Fruit fly (Drosophila melanogaster) whole organism, adult: ENCODE data around the gene CG32249.

Experiments used
- CG11617 ChIP-seq: fragments of 200-800 bp; sonication (Bioruptor generic); optimal IDR thresholded peaks from 2 replicates; lab custom pipeline; 2017; ENCODE audit warnings: mild to moderate bottlenecking, missing biosample characterization, missing genetic modification reagents, missing genetic modification characterization
- CG12768 ChIP-seq: fragments of 200-800 bp; sonication (Bioruptor generic); optimal IDR thresholded peaks from 2 replicates; lab custom pipeline; 2017; ENCODE audit warnings: missing biosample characterization, missing genetic modification characterization, mild to moderate bottlenecking, moderate library complexity, missing genetic modification reagents
- CG14711 ChIP-seq: fragments of 200-800 bp; sonication (Bioruptor generic); optimal IDR thresholded peaks from 2 replicates; lab custom pipeline; 2018; ENCODE audit warnings: missing biosample characterization, mild to moderate bottlenecking, missing genetic modification characterization, moderate library complexity
- CG1620 ChIP-seq: fragments of 200-800 bp; sonication (Bioruptor generic); optimal IDR thresholded peaks from 2 replicates; lab custom pipeline; 2016; ENCODE audit warnings: missing biosample characterization, missing genetic modification characterization
- CG33017 ChIP-seq: fragments of 200-800 bp; sonication (Bioruptor generic); optimal IDR thresholded peaks from 2 replicates; lab custom pipeline; 2018; ENCODE audit warnings: missing biosample characterization, mild to moderate bottlenecking, missing genetic modification characterization, moderate library complexity
- CG5204 ChIP-seq: fragments of 200-800 bp; sonication (Bioruptor generic); optimal IDR thresholded peaks from 2 replicates; lab custom pipeline; 2016; ENCODE audit warnings: missing biosample characterization, missing genetic modification characterization
- CG7045 ChIP-seq: fragments of 200-800 bp; sonication (Bioruptor generic); optimal IDR thresholded peaks from 2 replicates; lab custom pipeline; 2017; ENCODE audit warnings: missing biosample characterization, mild to moderate bottlenecking, missing genetic modification characterization
- CG7101 ChIP-seq: fragments of 200-800 bp; sonication (Bioruptor generic); optimal IDR thresholded peaks from 2 replicates; lab custom pipeline; 2018; ENCODE audit warnings: missing biosample characterization, mild to moderate bottlenecking, missing genetic modification characterization, moderate library complexity
- Clk ChIP-seq: fragments of 200-800 bp; sonication (Bioruptor generic); optimal IDR thresholded peaks from 2 replicates; lab custom pipeline; 2017; ENCODE audit warnings: missing biosample characterization, missing genetic modification characterization
- Crg-1 ChIP-seq: fragments of 200-800 bp; sonication (Bioruptor generic); optimal IDR thresholded peaks from 2 replicates; lab custom pipeline; 2016; ENCODE audit warnings: missing biosample characterization, missing genetic modification characterization
- Hr96 ChIP-seq: fragments of 200-800 bp; sonication (Bioruptor generic); optimal IDR thresholded peaks from 2 replicates; lab custom pipeline; 2016; ENCODE audit warnings: missing biosample characterization, missing genetic modification characterization
- Mnt ChIP-seq: fragments of 200-800 bp; sonication (Bioruptor generic); optimal IDR thresholded peaks from 2 replicates; lab custom pipeline; 2016; ENCODE audit warnings: missing biosample characterization, mild to moderate bottlenecking, missing genetic modification characterization
- bab1 ChIP-seq: fragments of 200-800 bp; sonication (Bioruptor generic); optimal IDR thresholded peaks from 3 replicates; lab custom pipeline; 2019; ENCODE audit warnings: missing biosample characterization, mild to moderate bottlenecking, missing genetic modification characterization, moderate library complexity
- cic ChIP-seq: fragments of 200-800 bp; sonication (Bioruptor generic); optimal IDR thresholded peaks from 2 replicates; lab custom pipeline; 2017; ENCODE audit warnings: missing biosample characterization, mild to moderate bottlenecking, missing genetic modification characterization, moderate library complexity
- cnc ChIP-seq, 2 experiments: fragments of >200 bp; optimal IDR thresholded peaks; 2 replicates each; lab custom pipeline; 2017
- kay ChIP-seq: fragments of 200-800 bp; sonication (Bioruptor generic); peaks from one replicate; lab custom pipeline; 2016; ENCODE audit warnings: missing biosample characterization, missing genetic modification characterization, borderline replicate concordance
- ovo ChIP-seq: fragments of 200-800 bp; sonication (Bioruptor generic); optimal IDR thresholded peaks from 2 replicates; lab custom pipeline; 2016; ENCODE audit warnings: missing biosample characterization, missing genetic modification characterization
- pad ChIP-seq: fragments of 200-800 bp; sonication (Bioruptor generic); optimal IDR thresholded peaks from 3 replicates; lab custom pipeline; 2017; ENCODE audit warnings: missing biosample characterization, missing genetic modification characterization, mild to moderate bottlenecking, moderate library complexity, missing genetic modification reagents
- tj ChIP-seq: fragments of 200-800 bp; sonication (Bioruptor generic); optimal IDR thresholded peaks from 3 replicates; lab custom pipeline; 2017; ENCODE audit warnings: missing biosample characterization, mild to moderate bottlenecking, missing genetic modification characterization, moderate library complexity
- toe ChIP-seq: fragments of 200-800 bp; sonication (Bioruptor generic); optimal IDR thresholded peaks from 2 replicates; lab custom pipeline; 2016; ENCODE audit warnings: missing biosample characterization, missing genetic modification characterization

The CG32249 gene

DNA sequence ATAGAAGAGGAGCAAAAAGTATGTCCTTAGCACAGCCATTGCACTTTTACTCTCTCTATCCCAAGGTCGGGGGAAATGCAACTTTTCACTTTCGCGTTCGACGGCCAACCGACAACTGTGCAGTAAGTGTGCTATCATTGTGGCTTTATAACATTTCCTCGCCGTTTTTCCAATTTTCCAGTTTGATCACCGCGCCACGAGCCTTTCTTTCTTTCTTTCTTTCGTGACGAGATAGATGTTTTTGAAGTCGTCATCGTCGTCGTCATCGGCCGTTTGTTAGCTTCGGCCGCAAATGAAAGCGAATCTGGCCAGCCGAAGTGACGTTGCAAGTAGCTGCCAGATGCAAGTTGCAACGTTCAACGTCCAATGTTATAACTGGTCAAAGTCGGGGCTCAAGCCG, 30.6 kb downstream of the CG32249 start, which contains the start of gene CG13720:
Gene CG13720, minus strand, starts transcription at position 101 of the 400 bp plus-strand sequence.
- no peak for TF ChIP-seq CG11617 (GFP tag; lab: Kevin White, UChicago)
- TF ChIP-seq cnc (optimal IDR thresholded peaks at IDR 0.05; lab: Kevin White, UChicago): no peak

DNA sequence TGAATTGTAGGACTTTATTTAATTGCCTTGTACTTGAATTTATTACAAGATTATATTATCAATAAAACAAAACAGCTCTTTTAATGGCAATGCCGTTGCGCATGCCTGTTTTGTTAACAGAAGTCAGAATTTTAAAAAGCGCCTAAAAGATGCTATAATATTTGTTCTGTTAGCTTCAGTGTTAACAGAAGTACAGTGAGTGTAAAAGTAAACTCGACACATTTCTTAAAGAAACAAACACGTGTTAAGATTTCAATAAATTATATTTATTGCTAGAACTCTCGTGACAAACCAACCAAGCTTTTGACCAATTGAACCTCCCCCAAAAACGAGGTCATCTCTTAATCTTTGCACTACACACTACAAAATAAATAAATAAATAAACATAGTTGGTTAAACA, 31.6 kb downstream of the CG32249 start:
- TF ChIP-seq CG14711 (tag; lab: Kevin White, UChicago) (no peak), Clk (GFP tag; lab: Kevin White, UChicago) (no peak), tj (GFP tag; lab: Kevin White, UChicago) (no peak), cic (GFP tag; lab: Kevin White, UChicago) (no peak), CG33017 (tag; lab: Kevin White, UChicago) (no peak), bab1 (GFP tag; lab: Kevin White, UChicago) (no peak), Crg-1 (GFP tag; lab: Kevin White, UChicago) (no peak), pad (GFP tag; lab: Kevin White, UChicago) (no peak), CG5204 (no peak), Hr96 (GFP tag; lab: Kevin White, UChicago) (no peak), CG7045 (GFP tag; lab: Kevin White, UChicago) (no peak), toe (GFP tag; lab: Kevin White, UChicago) (no peak), CG11617 (GFP tag; lab: Kevin White, UChicago) (no peak)

DNA sequence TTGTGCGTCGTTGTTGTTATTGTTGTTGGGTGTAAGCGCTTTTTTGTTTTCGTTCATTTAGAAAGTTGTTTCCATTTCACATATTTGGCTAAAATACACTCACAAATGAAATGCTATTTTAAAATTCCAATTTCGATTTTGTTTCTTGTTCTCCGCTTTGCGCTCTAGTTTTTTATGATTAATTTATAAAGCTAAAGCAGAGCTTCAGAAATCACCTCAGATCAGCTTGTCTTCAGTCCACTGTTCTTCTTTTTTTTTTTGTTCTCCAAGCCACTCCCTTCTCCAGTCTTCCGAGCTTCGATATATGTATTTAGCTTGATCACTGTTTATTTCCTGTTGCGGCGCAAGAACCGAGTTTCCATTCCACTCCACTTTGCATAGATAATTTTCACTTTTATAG, 38.0 kb downstream of the CG32249 start:
- no peak for TF ChIP-seq cic (GFP tag; lab: Kevin White, UChicago)
- TF ChIP-seq CG11617 (GFP tag; lab: Kevin White, UChicago): no peak
- no peak for TF ChIP-seq CG1620
- no peak for TF ChIP-seq cnc (optimal IDR thresholded peaks at IDR 0.05; lab: Kevin White, UChicago)
- no peak for TF ChIP-seq Crg-1 (GFP tag; lab: Kevin White, UChicago)

DNA sequence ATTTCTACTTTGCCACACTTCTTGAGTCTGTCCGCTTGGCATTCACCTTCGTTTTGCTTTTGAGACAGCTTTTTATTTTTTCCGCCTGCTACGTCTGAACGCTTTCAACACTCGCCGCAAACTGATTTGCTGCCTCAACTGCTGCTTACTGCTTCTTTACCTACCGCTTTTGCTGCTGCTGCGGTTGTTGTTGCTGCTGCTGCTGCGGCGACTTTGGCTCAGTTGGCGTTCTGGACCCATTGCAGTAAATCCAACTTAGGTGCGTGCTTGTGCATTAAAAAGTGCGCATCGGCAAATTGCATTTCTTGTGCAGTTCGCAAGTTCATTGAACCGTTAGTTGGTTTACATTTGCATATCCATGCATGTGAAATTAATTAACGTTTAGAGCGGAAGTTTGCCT, 38.5 kb downstream of the CG32249 start, which contains the start of gene NT1:
Gene NT1, minus strand, starts transcription at position 127 of the 400 bp plus-strand sequence.
- TF ChIP-seq pad (GFP tag; lab: Kevin White, UChicago): no peak
- no peak for TF ChIP-seq Mnt (GFP tag; lab: Kevin White, UChicago)
- TF ChIP-seq CG12768 (GFP tag; lab: Kevin White, UChicago): no peak
- no peak for TF ChIP-seq CG7101 (tag; lab: Kevin White, UChicago)
- no peak for TF ChIP-seq cic (GFP tag; lab: Kevin White, UChicago)
- no peak for TF ChIP-seq CG5204
- no peak for TF ChIP-seq Crg-1 (GFP tag; lab: Kevin White, UChicago)
- TF ChIP-seq tj (GFP tag; lab: Kevin White, UChicago): no peak
- TF ChIP-seq CG14711 (tag; lab: Kevin White, UChicago): no peak
- TF ChIP-seq Clk (GFP tag; lab: Kevin White, UChicago): no peak
- no peak for TF ChIP-seq CG33017 (tag; lab: Kevin White, UChicago)
- no peak for TF ChIP-seq cnc (optimal IDR thresholded peaks at IDR 0.05; lab: Kevin White, UChicago)

dm6 chr3L:4508926-4509457, 39.2 kb downstream of the CG32249 start:
- TF ChIP-seq CG7045 (GFP tag; lab: Kevin White, UChicago): no peak
- TF ChIP-seq CG1620: no peak
- TF ChIP-seq ovo (GFP tag; lab: Kevin White, UChicago): no peak
- TF ChIP-seq CG14711 (tag; lab: Kevin White, UChicago): no peak
- no peak for TF ChIP-seq toe (GFP tag; lab: Kevin White, UChicago)
- no peak for TF ChIP-seq Crg-1 (GFP tag; lab: Kevin White, UChicago)
- TF ChIP-seq tj (GFP tag; lab: Kevin White, UChicago): no peak
- no peak for TF ChIP-seq CG33017 (tag; lab: Kevin White, UChicago)
- no peak for TF ChIP-seq Mnt (GFP tag; lab: Kevin White, UChicago)
- no peak for TF ChIP-seq Hr96 (GFP tag; lab: Kevin White, UChicago)
- TF ChIP-seq CG12768 (GFP tag; lab: Kevin White, UChicago): no peak
- TF ChIP-seq CG7101 (tag; lab: Kevin White, UChicago): no peak
- TF ChIP-seq cnc (optimal IDR thresholded peaks at IDR 0.05; lab: Kevin White, UChicago): no peak
- no peak for TF ChIP-seq CG5204
- TF ChIP-seq bab1 (GFP tag; lab: Kevin White, UChicago): no peak
- TF ChIP-seq Clk (GFP tag; lab: Kevin White, UChicago): no peak
- no peak for TF ChIP-seq kay (GFP tag; lab: Kevin White, UChicago)

- no peak for TF ChIP-seq Crg-1 (GFP tag; lab: Kevin White, UChicago)
- no peak for TF ChIP-seq CG11617 (GFP tag; lab: Kevin White, UChicago)
- TF ChIP-seq CG33017 (tag; lab: Kevin White, UChicago): no peak
Measured at dm6 chr3L:4510317-4510716, 40.5 kb downstream of the CG32249 start.

dm6 chr3L:4516378-4516777, 46.6 kb downstream of the CG32249 start:
- TF ChIP-seq CG33017 (tag; lab: Kevin White, UChicago): no peak
- TF ChIP-seq cic (GFP tag; lab: Kevin White, UChicago): no peak
- TF ChIP-seq Crg-1 (GFP tag; lab: Kevin White, UChicago): no peak
- no peak for TF ChIP-seq CG5204
- TF ChIP-seq cnc (optimal IDR thresholded peaks at IDR 0.05; lab: Kevin White, UChicago): no peak
- no peak for TF ChIP-seq ovo (GFP tag; lab: Kevin White, UChicago)
- TF ChIP-seq CG1620: no peak
- no peak for TF ChIP-seq CG7101 (tag; lab: Kevin White, UChicago)
- TF ChIP-seq CG14711 (tag; lab: Kevin White, UChicago): no peak
- TF ChIP-seq kay (GFP tag; lab: Kevin White, UChicago): no peak
- TF ChIP-seq toe (GFP tag; lab: Kevin White, UChicago): no peak
- no peak for TF ChIP-seq tj (GFP tag; lab: Kevin White, UChicago)
- no peak for TF ChIP-seq CG12768 (GFP tag; lab: Kevin White, UChicago)
- no peak for TF ChIP-seq Mnt (GFP tag; lab: Kevin White, UChicago)
- no peak for TF ChIP-seq bab1 (GFP tag; lab: Kevin White, UChicago)
